Fruit fly (Drosophila melanogaster): ENCODE measurements around the gene Atg8a.
A peak's percentile ranks its signal among the peaks of the same experiment; 100 is the strongest.

Atg8a gene

dm6 chrX:10786443-10787097 is 18.4 kb upstream of the Atg8a start, which contains the start of the genes Ant2 and sesB:
TSS of gene Ant2 (minus strand) at chrX:10786907.
TSS of gene sesB (minus strand) at chrX:10786958.
- no peak for TF ChIP-seq noc (tag; optimal IDR thresholded peaks at IDR 0.05)

- TF ChIP-seq noc (tag; optimal IDR thresholded peaks at IDR 0.05): peak; percentile 26
These were observed 17.8 kb upstream of the Atg8a start for dm6 chrX:10785920-10786361.

- TF ChIP-seq noc (tag; optimal IDR thresholded peaks at IDR 0.05): no peak
These were observed 16.9 kb upstream of the Atg8a start for dm6 chrX:10784812-10785638.

- peak; percentile 8 for TF ChIP-seq noc (tag; optimal IDR thresholded peaks at IDR 0.05)
These were observed 16.2 kb upstream of the Atg8a start for dm6 chrX:10784330-10784778.

dm6 chrX:10783374-10784064 is 15.4 kb upstream of the Atg8a start:
- peak; percentile 9 for TF ChIP-seq noc (tag; optimal IDR thresholded peaks at IDR 0.05)

- TF ChIP-seq noc (tag; optimal IDR thresholded peaks at IDR 0.05): peak; percentile 46
These were observed 7.6 kb upstream of the Atg8a start for dm6 chrX:10775690-10776089.

dm6 chrX:10774957-10775682 is 7.0 kb upstream of the Atg8a start:
- TF ChIP-seq noc (tag; optimal IDR thresholded peaks at IDR 0.05): no peak

dm6 chrX:10773562-10773961 is 5.4 kb upstream of the Atg8a start:
- no peak for TF ChIP-seq noc (tag; optimal IDR thresholded peaks at IDR 0.05)

dm6 chrX:10772634-10773033 is 4.5 kb upstream of the Atg8a start:
- TF ChIP-seq noc (tag; optimal IDR thresholded peaks at IDR 0.05): no peak

dm6 chrX:10771856-10772592 is 3.9 kb upstream of the Atg8a start, which contains the start of gene CG15211:
TSS of gene CG15211 (plus strand) at chrX:10772541.
- peak; percentile 12 for TF ChIP-seq noc (tag; optimal IDR thresholded peaks at IDR 0.05)

- peak; percentile 48 for TF ChIP-seq noc (tag; optimal IDR thresholded peaks at IDR 0.05)
These were observed 660 bp downstream of the Atg8a start for dm6 chrX:10767350-10768005.

- TF ChIP-seq noc (tag; optimal IDR thresholded peaks at IDR 0.05): no peak
These were observed 1.2 kb downstream of the Atg8a start for dm6 chrX:10766976-10767349.

dm6 chrX:10764206-10764605 is 3.9 kb downstream of the Atg8a start, which contains the start of gene Tango5:
TSS of gene Tango5 (minus strand) at chrX:10764413.
- no peak for TF ChIP-seq noc (tag; optimal IDR thresholded peaks at IDR 0.05)

Measured in whole organism, larva.